1 fruit fly cellular context compared by ENCODE assay signal in the genomic region with DNA sequence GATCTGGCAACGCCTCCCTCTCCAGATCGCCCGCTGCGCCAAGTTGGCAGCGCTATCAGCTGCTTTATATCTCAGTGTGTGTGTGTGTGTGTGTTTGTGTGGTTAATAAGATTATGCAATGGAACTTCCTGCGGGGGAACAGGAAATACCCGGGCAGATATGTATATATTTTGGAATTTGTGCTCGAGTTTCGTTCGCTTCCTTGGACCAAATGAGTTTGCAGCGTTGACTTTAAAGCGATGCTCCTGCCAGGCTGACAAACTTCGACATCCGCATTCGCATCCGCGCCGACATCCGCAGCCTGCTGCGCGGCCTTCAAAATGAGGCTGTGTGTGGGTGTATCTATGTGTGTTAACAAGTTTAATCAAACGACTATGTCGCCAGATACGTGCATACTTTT.
TF ChIP-seq lines count a peak whose summit lies in the region.

No protein-coding gene starts in this region.

TF ChIP-seq in whole organism, embryonic, 481 proteins besides CTCF, POLR2A, EP300 and RAD21 (continued from another document):
- TF ChIP-seq jigr1 (GFP tag; IDR thresholded peaks at IDR 0.05; lab: Robert Waterston, UW) (no peak), CG7928 (GFP tag; optimal IDR thresholded peaks at IDR 0.05; lab: Kevin White, UChicago) (no peak), fu2 (GFP tag; optimal IDR thresholded peaks at IDR 0.05; lab: Kevin White, UChicago) (no peak), croc (GFP tag; conservative IDR thresholded peaks at IDR 0.05; lab: Robert Waterston, UW) (peak; percentile 16; the same call in 2 of the 3 replicates), CG33213 (GFP tag; optimal IDR thresholded peaks at IDR 0.05; lab: Kevin White, UChicago) (peak; percentile 14), Doc3 (GFP tag; IDR thresholded peaks at IDR 0.05; lab: Robert Waterston, UW; ENCODE audit: partially characterized antibody) (no peak), CG8944 (GFP tag; optimal IDR thresholded peaks at IDR 0.05; lab: Kevin White, UChicago) (no peak), CG12219 (GFP tag; optimal IDR thresholded peaks at IDR 0.05; lab: Kevin White, UChicago) (no peak), ac (GFP tag; optimal IDR thresholded peaks at IDR 0.05; lab: Kevin White, UChicago) (no peak), zfh1 (GFP tag; IDR thresholded peaks at IDR 0.05; lab: Robert Waterston, UW) (no peak), CG32532 (GFP tag; IDR thresholded peaks at IDR 0.05; lab: Robert Waterston, UW) (peak; percentile 55), D19B (GFP tag; optimal IDR thresholded peaks at IDR 0.05; lab: Kevin White, UChicago) (peak; percentile 48), CG1647 (GFP tag; optimal IDR thresholded peaks at IDR 0.05; lab: Kevin White, UChicago) (no peak), CG14667 (GFP tag; IDR thresholded peaks at IDR 0.05; lab: Robert Waterston, UW) (no peak), Jarid2 (GFP tag; optimal IDR thresholded peaks at IDR 0.05; lab: Kevin White, UChicago) (peak; percentile 8), pb (GFP tag; optimal IDR thresholded peaks at IDR 0.05; lab: Kevin White, UChicago) (peak; percentile 32), br (optimal IDR thresholded peaks at IDR 0.05; lab: Kevin White, UChicago) (no peak), phol (tag; optimal IDR thresholded peaks at IDR 0.05; lab: Kevin White, UChicago) (peak; percentile 41), nau (GFP tag; optimal IDR thresholded peaks at IDR 0.05; lab: Kevin White, UChicago) (peak; percentile 81), BtbVII (GFP tag; optimal IDR thresholded peaks at IDR 0.05; lab: Kevin White, UChicago) (peak; percentile 75), Eip74EF (GFP tag; optimal IDR thresholded peaks at IDR 0.05; lab: Kevin White, UChicago) (peak in 1 of 2 experiments; percentile 65), nerfin-1 (tag; optimal IDR thresholded peaks at IDR 0.05; lab: Kevin White, UChicago) (peak; percentile 76), Hr78 (GFP tag; optimal IDR thresholded peaks at IDR 0.05; lab: Kevin White, UChicago) (no peak), Side (GFP tag; optimal IDR thresholded peaks at IDR 0.05; lab: Kevin White, UChicago) (peak; percentile 34), CG13424 (tag; optimal IDR thresholded peaks at IDR 0.05; lab: Kevin White, UChicago) (no peak), CG12104 (GFP tag; optimal IDR thresholded peaks at IDR 0.05; lab: Kevin White, UChicago) (peak; percentile 22), CG17361 (GFP tag; IDR thresholded peaks at IDR 0.05; lab: Robert Waterston, UW) (peak; percentile 38; the same call in 1 of the 3 replicates), Drgx (GFP tag; IDR thresholded peaks at IDR 0.05; lab: Robert Waterston, UW) (peak; percentile 14; the same call in 1 of the 2 replicates), CG14860 (GFP tag; IDR thresholded peaks at IDR 0.05; lab: Robert Waterston, UW; ENCODE audit: partially characterized antibody) (no peak), cad (GFP tag; optimal IDR thresholded peaks at IDR 0.05; lab: Kevin White, UChicago) (no peak), CG17802 (tag; optimal IDR thresholded peaks at IDR 0.05; lab: Kevin White, UChicago) (no peak), stc (GFP tag; IDR thresholded peaks at IDR 0.05; lab: Robert Waterston, UW) (peak; percentile 51; the same call in 1 of the 2 replicates), C15 (GFP tag; IDR thresholded peaks at IDR 0.05; lab: Robert Waterston, UW) (no peak), knrl (GFP tag; IDR thresholded peaks at IDR 0.05; lab: Robert Waterston, UW; ENCODE audit: partially characterized antibody) (no peak), Meics (GFP tag; optimal IDR thresholded peaks at IDR 0.05; lab: Kevin White, UChicago) (peak; percentile 74), dysf (GFP tag; IDR thresholded peaks at IDR 0.05; lab: Robert Waterston, UW) (peak; percentile 51; the same call in 1 of the 3 replicates), CG15514 (GFP tag; optimal IDR thresholded peaks at IDR 0.05; lab: Kevin White, UChicago) (peak; percentile 58), crc (GFP tag; optimal IDR thresholded peaks at IDR 0.05; lab: Kevin White, UChicago) (peak; percentile 29), CG13775 (GFP tag; optimal IDR thresholded peaks at IDR 0.05; lab: Kevin White, UChicago) (peak; percentile 53), zfh2 (GFP tag; optimal IDR thresholded peaks at IDR 0.05; lab: Kevin White, UChicago) (no peak), sr (GFP tag; IDR thresholded peaks at IDR 0.05; lab: Robert Waterston, UW) (peak; percentile 52; the same call in 2 of the 3 replicates), CG1832 (GFP tag; optimal IDR thresholded peaks at IDR 0.05; lab: Kevin White, UChicago) (no peak), CG10565 (GFP tag; optimal IDR thresholded peaks at IDR 0.05; lab: Kevin White, UChicago) (no peak), CG34376 (GFP tag; optimal IDR thresholded peaks at IDR 0.05; lab: Kevin White, UChicago) (peak; percentile 73), inv (GFP tag; IDR thresholded peaks at IDR 0.05; lab: Robert Waterston, UW; ENCODE audit: partially characterized antibody) (no peak), kah (GFP tag; optimal IDR thresholded peaks at IDR 0.05; lab: Kevin White, UChicago) (peak; percentile 56), caup (GFP tag; optimal IDR thresholded peaks at IDR 0.05; lab: Kevin White, UChicago; ENCODE audit: severe bottlenecking) (peak; percentile 81), sqz (GFP tag; optimal IDR thresholded peaks at IDR 0.05; lab: Kevin White, UChicago) (peak; percentile 34), nmo (GFP tag; optimal IDR thresholded peaks at IDR 0.05; lab: Kevin White, UChicago) (peak; percentile 43), CG10274 (GFP tag; optimal IDR thresholded peaks at IDR 0.05; lab: Kevin White, UChicago) (peak; percentile 49), CG15601 (tag; optimal IDR thresholded peaks at IDR 0.05; lab: Kevin White, UChicago) (no peak), amos (GFP tag; IDR thresholded peaks at IDR 0.05; lab: Robert Waterston, UW; ENCODE audit: partially characterized antibody) (no peak), CG10147 (GFP tag; optimal IDR thresholded peaks at IDR 0.05; lab: Kevin White, UChicago) (peak; percentile 59), CG8359 (GFP tag; optimal IDR thresholded peaks at IDR 0.05; lab: Kevin White, UChicago; ENCODE audit: borderline replicate concordance) (peak; percentile 38), CG11695 (GFP tag; IDR thresholded peaks at IDR 0.05; lab: Robert Waterston, UW) (peak; percentile 56; the same call in 1 of the 3 replicates), CG10462 (GFP tag; optimal IDR thresholded peaks at IDR 0.05; lab: Kevin White, UChicago) (no peak), CG7745 (tag; optimal IDR thresholded peaks at IDR 0.05; lab: Kevin White, UChicago) (no peak), az2 (GFP tag; optimal IDR thresholded peaks at IDR 0.05; lab: Kevin White, UChicago) (no peak), CG5180 (GFP tag; optimal IDR thresholded peaks at IDR 0.05; lab: Kevin White, UChicago) (peak; percentile 36), CG2199 (GFP tag; IDR thresholded peaks at IDR 0.05; lab: Robert Waterston, UW) (0 out of 3 replicates have a peak, but pooled peaks have one; percentile 21), CG4424 (GFP tag; optimal IDR thresholded peaks at IDR 0.05; lab: Kevin White, UChicago) (peak; percentile 10), Pdp1 (GFP tag; optimal IDR thresholded peaks at IDR 0.05; lab: Kevin White, UChicago) (peak in 1 of 2 experiments; percentile 99), luna (GFP tag; optimal IDR thresholded peaks at IDR 0.05; lab: Kevin White, UChicago) (no peak), Dll (GFP tag; IDR thresholded peaks at IDR 0.05; lab: Robert Waterston, UW; ENCODE audit: partially characterized antibody) (no peak), dati (GFP tag; IDR thresholded peaks at IDR 0.05; lab: Robert Waterston, UW) (no peak), CG10267 (tag; optimal IDR thresholded peaks at IDR 0.05; lab: Kevin White, UChicago) (peak; percentile 60), dmrt99B (tag; optimal IDR thresholded peaks at IDR 0.05; lab: Kevin White, UChicago) (peak; percentile 61), CG12744 (GFP tag; optimal IDR thresholded peaks at IDR 0.05; lab: Kevin White, UChicago) (no peak), ERR (GFP tag; optimal IDR thresholded peaks at IDR 0.05; lab: Kevin White, UChicago) (no peak), CG1603 (tag; optimal IDR thresholded peaks at IDR 0.05; lab: Kevin White, UChicago) (no peak), CG7271 (tag; optimal IDR thresholded peaks at IDR 0.05; lab: Kevin White, UChicago) (peak; percentile 44), CG1602 (GFP tag; optimal IDR thresholded peaks at IDR 0.05; lab: Kevin White, UChicago) (no peak), BEAF-32 (GFP tag; optimal IDR thresholded peaks at IDR 0.05; lab: Kevin White, UChicago) (no peak), Fer3 (tag; optimal IDR thresholded peaks at IDR 0.05; lab: Kevin White, UChicago) (peak; percentile 58), CG6254 (GFP tag; optimal IDR thresholded peaks at IDR 0.05; lab: Kevin White, UChicago) (peak; percentile 26), CG6854 (GFP tag; optimal IDR thresholded peaks at IDR 0.05; lab: Kevin White, UChicago) (peak; percentile 42), Sox100B (GFP tag; optimal IDR thresholded peaks at IDR 0.05; lab: Kevin White, UChicago) (peak; percentile 73), MTF-1 (GFP tag; optimal IDR thresholded peaks at IDR 0.05; lab: Kevin White, UChicago; ENCODE audit: borderline replicate concordance) (peak; percentile 55), CG15479 (GFP tag; optimal IDR thresholded peaks at IDR 0.05; lab: Kevin White, UChicago) (no peak), CG13894 (tag; optimal IDR thresholded peaks at IDR 0.05; lab: Kevin White, UChicago) (no peak), CG42726 (GFP tag; IDR thresholded peaks at IDR 0.05; lab: Robert Waterston, UW; ENCODE audit: partially characterized antibody) (no peak), CG6813 (GFP tag; optimal IDR thresholded peaks at IDR 0.05; lab: Kevin White, UChicago) (peak; percentile 37), CG31365 (tag; optimal IDR thresholded peaks at IDR 0.05; lab: Kevin White, UChicago) (peak; percentile 52), D19A (tag; optimal IDR thresholded peaks at IDR 0.05; lab: Kevin White, UChicago) (no peak), toy (GFP tag; IDR thresholded peaks at IDR 0.05; lab: Robert Waterston, UW) (0 out of 2 replicates have a peak, but pooled peaks have one; percentile 18), nerfin-2 (GFP tag; IDR thresholded peaks at IDR 0.05; lab: Robert Waterston, UW; ENCODE audit: partially characterized antibody) (0 out of 2 replicates have a peak, but pooled peaks have one; percentile 35), kni (GFP tag; optimal IDR thresholded peaks at IDR 0.05; lab: Kevin White, UChicago) (peak; percentile 49), scrt (GFP tag; optimal IDR thresholded peaks at IDR 0.05; lab: Kevin White, UChicago) (peak; percentile 52), Dp (GFP tag; optimal IDR thresholded peaks at IDR 0.05; lab: Kevin White, UChicago) (no peak), hkb (optimal IDR thresholded peaks at IDR 0.05; lab: Kevin White, UChicago) (no peak), hkb (GFP tag; IDR thresholded peaks at IDR 0.05; lab: Robert Waterston, UW) (no peak), Sry-δ (GFP tag; optimal IDR thresholded peaks at IDR 0.05; lab: Kevin White, UChicago) (no peak), CG11456 (GFP tag; IDR thresholded peaks at IDR 0.05; lab: Robert Waterston, UW) (peak; percentile 53; the same call in 1 of the 3 replicates), CG17359 (tag; optimal IDR thresholded peaks at IDR 0.05; lab: Kevin White, UChicago) (peak; percentile 25), D (optimal IDR thresholded peaks at IDR 0.05; lab: Kevin White, UChicago) (no peak), D (GFP tag; optimal IDR thresholded peaks at IDR 0.05; lab: Kevin White, UChicago) (peak; percentile 46), Gsc (GFP tag; IDR thresholded peaks at IDR 0.05; lab: Robert Waterston, UW) (no peak), CG12071 (GFP tag; optimal IDR thresholded peaks at IDR 0.05; lab: Kevin White, UChicago) (peak; percentile 68), HLHmδ (GFP tag; optimal IDR thresholded peaks at IDR 0.05; lab: Kevin White, UChicago) (no peak), E2f2 (GFP tag; IDR thresholded peaks at IDR 0.05; lab: Robert Waterston, UW) (no peak), CG15269 (tag; optimal IDR thresholded peaks at IDR 0.05; lab: Kevin White, UChicago) (no peak), CG6654 (GFP tag; optimal IDR thresholded peaks at IDR 0.05; lab: Kevin White, UChicago) (no peak), NfI (GFP tag; optimal IDR thresholded peaks at IDR 0.05; lab: Kevin White, UChicago) (no peak), sug (tag; optimal IDR thresholded peaks at IDR 0.05; lab: Kevin White, UChicago) (peak; percentile 36), z (GFP tag; IDR thresholded peaks at IDR 0.05; lab: Robert Waterston, UW) (no peak), GATAe (GFP tag; conservative IDR thresholded peaks at IDR 0.05; lab: Robert Waterston, UW) (0 out of 2 replicates have a peak, but pooled peaks have one; percentile 41), Ada2b (GFP tag; IDR thresholded peaks at IDR 0.05; lab: Robert Waterston, UW) (no peak), Dref (GFP tag; IDR thresholded peaks at IDR 0.05; lab: Robert Waterston, UW) (no peak), CG31441 (GFP tag; IDR thresholded peaks at IDR 0.05; lab: Robert Waterston, UW) (peak; percentile 32; the same call in 1 of the 2 replicates), fd96Cb (tag; optimal IDR thresholded peaks at IDR 0.05; lab: Kevin White, UChicago) (peak; percentile 5), CG18599 (GFP tag; optimal IDR thresholded peaks at IDR 0.05; lab: Kevin White, UChicago) (peak; percentile 51), CG7987 (GFP tag; optimal IDR thresholded peaks at IDR 0.05; lab: Kevin White, UChicago) (peak; percentile 46), bigmax (GFP tag; optimal IDR thresholded peaks at IDR 0.05; lab: Kevin White, UChicago) (peak; percentile 23), so (GFP tag; IDR thresholded peaks at IDR 0.05; lab: Robert Waterston, UW) (peak; percentile 38; the same call in 1 of the 3 replicates), MESR4 (GFP tag; optimal IDR thresholded peaks at IDR 0.05; lab: Kevin White, UChicago) (no peak), tup (GFP tag; optimal IDR thresholded peaks at IDR 0.05; lab: Kevin White, UChicago) (no peak), repo (GFP tag; optimal IDR thresholded peaks at IDR 0.05; lab: Kevin White, UChicago) (no peak), Awh (GFP tag; IDR thresholded peaks at IDR 0.05; lab: Robert Waterston, UW) (peak; percentile 55), CG17328 (GFP tag; IDR thresholded peaks at IDR 0.05; lab: Robert Waterston, UW) (no peak)
